Worm (Caenorhabditis elegans): ENCODE data around the gene math-45.

Gene math-45

ce11 chrII:1538589-1538988 is 21.3 kb upstream of the math-45 start, which contains the start of gene fbxb-44:
Gene fbxb-44 (plus strand): TSS chrII:1538889.
- no peak for TF ChIP-seq scrt-1 (GFP tag; IDR thresholded peaks at IDR 0.05)
- no peak for TF ChIP-seq ets-7 (tag; optimal IDR thresholded peaks at IDR 0.05)
- no peak for TF ChIP-seq hmbx-1 (tag; optimal IDR thresholded peaks at IDR 0.05)
- no peak for TF ChIP-seq tbx-37 (GFP tag; conservative IDR thresholded peaks at IDR 0.05)
- TF ChIP-seq pes-1 (GFP tag; IDR thresholded peaks at IDR 0.05), result no peak
- no peak for TF ChIP-seq tbx-11 (GFP tag; IDR thresholded peaks at IDR 0.05)
- no peak for TF ChIP-seq flt-1 (GFP tag; IDR thresholded peaks at IDR 0.05)
- TF ChIP-seq sea-1 (GFP tag; conservative IDR thresholded peaks at IDR 0.05), result no peak
- no peak for TF ChIP-seq B0310.2 (tag; optimal IDR thresholded peaks at IDR 0.05)
- TF ChIP-seq F13C5.2 (tag; optimal IDR thresholded peaks at IDR 0.05), result no peak

- TF ChIP-seq B0310.2 (tag; optimal IDR thresholded peaks at IDR 0.05), result no peak
- TF ChIP-seq sea-1 (GFP tag; conservative IDR thresholded peaks at IDR 0.05), result no peak
- TF ChIP-seq ets-7 (tag; optimal IDR thresholded peaks at IDR 0.05), result no peak
- TF ChIP-seq ama-1 (optimal IDR thresholded peaks at IDR 0.05), result no peak
- TF ChIP-seq ceh-13 (GFP tag; optimal IDR thresholded peaks at IDR 0.05), result no peak
These were observed 20.1 kb upstream of the math-45 start, which contains the start of gene fbxb-42 for ce11 chrII:1537321-1537720. Gene fbxb-42 (plus strand): TSS chrII:1537621.

ce11 chrII:1535931-1536330 is 18.7 kb upstream of the math-45 start, which contains the start of gene fbxb-43:
Gene fbxb-43 (plus strand): TSS chrII:1536231.
- TF ChIP-seq F13C5.2 (tag; optimal IDR thresholded peaks at IDR 0.05), result no peak
- no peak for TF ChIP-seq hmg-4 (GFP tag; optimal IDR thresholded peaks at IDR 0.05)
- no peak for TF ChIP-seq tbx-11 (GFP tag; IDR thresholded peaks at IDR 0.05)
- no peak for TF ChIP-seq aly-1 (tag; optimal IDR thresholded peaks at IDR 0.05)
- TF ChIP-seq ceh-13 (GFP tag; optimal IDR thresholded peaks at IDR 0.05), result no peak
- TF ChIP-seq hnd-1 (tag; optimal IDR thresholded peaks at IDR 0.05), result no peak
- TF ChIP-seq ets-7 (tag; optimal IDR thresholded peaks at IDR 0.05), result no peak
- TF ChIP-seq hmbx-1 (tag; optimal IDR thresholded peaks at IDR 0.05), result no peak
- TF ChIP-seq sea-1 (GFP tag; conservative IDR thresholded peaks at IDR 0.05), result no peak
- TF ChIP-seq B0310.2 (tag; optimal IDR thresholded peaks at IDR 0.05), result no peak
- TF ChIP-seq tbx-37 (GFP tag; conservative IDR thresholded peaks at IDR 0.05), result no peak
- no peak for TF ChIP-seq pes-1 (GFP tag; IDR thresholded peaks at IDR 0.05)
- no peak for TF ChIP-seq scrt-1 (GFP tag; IDR thresholded peaks at IDR 0.05)
- no peak for TF ChIP-seq ama-1 (optimal IDR thresholded peaks at IDR 0.05)
- TF ChIP-seq tra-4 (tag; optimal IDR thresholded peaks at IDR 0.05), result no peak
- no peak for TF ChIP-seq flt-1 (GFP tag; IDR thresholded peaks at IDR 0.05)

- TF ChIP-seq flt-1 (GFP tag; IDR thresholded peaks at IDR 0.05), result no peak
- TF ChIP-seq tbx-37 (GFP tag; conservative IDR thresholded peaks at IDR 0.05), result no peak
- TF ChIP-seq hmbx-1 (tag; optimal IDR thresholded peaks at IDR 0.05), result no peak
- TF ChIP-seq ceh-36 (tag; optimal IDR thresholded peaks at IDR 0.05), result no peak
These were observed 11.8 kb upstream of the math-45 start, which contains the start of gene Y51H7BR.4 for ce11 chrII:1529057-1529456. Gene Y51H7BR.4 (plus strand): TSS chrII:1529357.

- TF ChIP-seq hmg-4 (GFP tag; optimal IDR thresholded peaks at IDR 0.05) (no peak), F13C5.2 (tag; optimal IDR thresholded peaks at IDR 0.05) (no peak)
These were observed 8.2 kb upstream of the math-45 start, which contains the start of gene Y51H7BR.7 for ce11 chrII:1525498-1525897. Gene Y51H7BR.7 (minus strand): TSS chrII:1525598.

- TF ChIP-seq scrt-1 (GFP tag; IDR thresholded peaks at IDR 0.05) (no peak), aly-1 (tag; optimal IDR thresholded peaks at IDR 0.05) (no peak), tbx-11 (GFP tag; IDR thresholded peaks at IDR 0.05) (no peak), tbx-37 (GFP tag; conservative IDR thresholded peaks at IDR 0.05) (no peak), hnd-1 (tag; optimal IDR thresholded peaks at IDR 0.05) (no peak), tra-4 (tag; optimal IDR thresholded peaks at IDR 0.05) (no peak), hmg-4 (GFP tag; optimal IDR thresholded peaks at IDR 0.05) (no peak)
These were observed 4.7 kb upstream of the math-45 start for ce11 chrII:1521956-1522355.

- TF ChIP-seq pes-1 (GFP tag; IDR thresholded peaks at IDR 0.05), result 0 out of 2 replicates have a peak, but pooled peaks have one; percentile 47
- no peak for TF ChIP-seq aly-1 (tag; optimal IDR thresholded peaks at IDR 0.05)
- 0 out of 2 replicates have a peak, but pooled peaks have one; percentile 21 for TF ChIP-seq flt-1 (GFP tag; IDR thresholded peaks at IDR 0.05)
- no peak for TF ChIP-seq F13C5.2 (tag; optimal IDR thresholded peaks at IDR 0.05)
- TF ChIP-seq scrt-1 (GFP tag; IDR thresholded peaks at IDR 0.05), result 0 out of 2 replicates have a peak, but pooled peaks have one; percentile 24
These were observed 2.6 kb upstream of the math-45 start for ce11 chrII:1519867-1520266.

ce11 chrII:1518914-1519313 is 1.7 kb upstream of the math-45 start, which contains the start of gene Y51H7BR.8:
Gene Y51H7BR.8 (plus strand): TSS chrII:1519214.
- TF ChIP-seq flt-1 (GFP tag; IDR thresholded peaks at IDR 0.05), result no peak
- TF ChIP-seq tra-4 (tag; optimal IDR thresholded peaks at IDR 0.05), result no peak
- TF ChIP-seq hnd-1 (tag; optimal IDR thresholded peaks at IDR 0.05), result no peak
- TF ChIP-seq scrt-1 (GFP tag; IDR thresholded peaks at IDR 0.05), result no peak
- TF ChIP-seq F13C5.2 (tag; optimal IDR thresholded peaks at IDR 0.05), result no peak
- no peak for TF ChIP-seq B0310.2 (tag; optimal IDR thresholded peaks at IDR 0.05)
- TF ChIP-seq ama-1 (optimal IDR thresholded peaks at IDR 0.05), result no peak
- no peak for TF ChIP-seq hmg-4 (GFP tag; optimal IDR thresholded peaks at IDR 0.05)
- no peak for TF ChIP-seq hmbx-1 (tag; optimal IDR thresholded peaks at IDR 0.05)
- no peak for TF ChIP-seq sea-1 (GFP tag; conservative IDR thresholded peaks at IDR 0.05)
- TF ChIP-seq tbx-37 (GFP tag; conservative IDR thresholded peaks at IDR 0.05), result no peak
- no peak for TF ChIP-seq ceh-13 (GFP tag; optimal IDR thresholded peaks at IDR 0.05)

- 0 out of 2 replicates have a peak, but pooled peaks have one; percentile 3 for TF ChIP-seq pes-1 (GFP tag; IDR thresholded peaks at IDR 0.05)
- TF ChIP-seq ama-1 (optimal IDR thresholded peaks at IDR 0.05), result no peak
These were observed 13.0 kb downstream of the math-45 start, which contains the start of gene fdgt-1 for ce11 chrII:1504266-1504665. Gene fdgt-1 (plus strand): TSS chrII:1504566.
